Worm (Caenorhabditis elegans) whole organism, L3 larva: ENCODE data around the gene ztf-13.
A peak's percentile ranks its signal among the peaks of the same experiment; 100 is the strongest.

Experiments used
- R02D3.7 ChIP-seq: fragments of 150-350 bp; optimal IDR thresholded peaks from 2 replicates; lab custom pipeline; 2014; ENCODE audit warnings: missing biosample characterization, missing genetic modification characterization
- ceh-16 ChIP-seq: sonication (generic microtip); optimal IDR thresholded peaks from 2 replicates; lab custom pipeline; 2017; ENCODE audit warnings: missing biosample characterization, missing genetic modification characterization
- ceh-82 ChIP-seq: fragments of 150-350 bp; optimal IDR thresholded peaks from 2 replicates; lab custom pipeline; 2014; ENCODE audit warnings: missing biosample characterization, missing genetic modification characterization
- fos-1 ChIP-seq: fragments of 150-350 bp; optimal IDR thresholded peaks from 2 replicates; lab custom pipeline; 2014; ENCODE audit warnings: missing biosample characterization, missing genetic modification characterization
- mdl-1 ChIP-seq: fragments of 150-350 bp; optimal IDR thresholded peaks from 2 replicates; lab custom pipeline; 2014; ENCODE audit warnings: missing biosample characterization, missing genetic modification characterization
- nhr-23 ChIP-seq: fragments of 150-350 bp; optimal IDR thresholded peaks from 2 replicates; lab custom pipeline; 2014; ENCODE audit warnings: missing biosample characterization, missing genetic modification reagents, missing genetic modification characterization
- nhr-237 ChIP-seq: fragments of 150-350 bp; optimal IDR thresholded peaks from 2 replicates; lab custom pipeline; 2014; ENCODE audit warnings: missing biosample characterization, missing genetic modification characterization
- nhr-28 ChIP-seq: fragments of 150-350 bp; optimal IDR thresholded peaks from 2 replicates; lab custom pipeline; 2014; ENCODE audit warnings: missing biosample characterization, missing genetic modification characterization
- nhr-76 ChIP-seq: fragments of 150-350 bp; sonication (generic microtip); optimal IDR thresholded peaks from 5 replicates; lab custom pipeline; 2014; ENCODE audit warnings: missing biosample characterization, missing genetic modification characterization
- nhr-77 ChIP-seq: fragments of 150-350 bp; optimal IDR thresholded peaks from 2 replicates; lab custom pipeline; 2014; ENCODE audit warnings: missing biosample characterization, missing genetic modification characterization
- pha-4 ChIP-seq: fragments of 150-350 bp; optimal IDR thresholded peaks from 2 replicates; lab custom pipeline; 2014; ENCODE audit warnings: missing biosample characterization, missing genetic modification reagents, missing genetic modification characterization
- sea-2 ChIP-seq: fragments of 150-350 bp; sonication (generic microtip); optimal IDR thresholded peaks from 4 replicates; lab custom pipeline; 2014; ENCODE audit warnings: missing biosample characterization, missing genetic modification reagents, missing genetic modification characterization
- snpc-4 ChIP-seq: fragments of 150-350 bp; optimal IDR thresholded peaks from 2 replicates; lab custom pipeline; 2014; ENCODE audit warnings: missing biosample characterization, missing genetic modification characterization

ce11 chrX:3101562-3101961 is 413 bp downstream of the ztf-13 start:
- TF ChIP-seq nhr-28 (tag; lab: Kevin White, UChicago), result no peak
- no peak for TF ChIP-seq nhr-237 (tag; lab: Kevin White, UChicago)
- TF ChIP-seq pha-4 (tag; lab: Kevin White, UChicago), result peak; percentile 66
- no peak for TF ChIP-seq snpc-4
- no peak for TF ChIP-seq ceh-16 (tag; lab: Kevin White, UChicago)
- no peak for TF ChIP-seq nhr-77 (tag; lab: Kevin White, UChicago)
- no peak for TF ChIP-seq R02D3.7 (tag; lab: Kevin White, UChicago)
- no peak for TF ChIP-seq sea-2
- no peak for TF ChIP-seq fos-1 (tag; lab: Kevin White, UChicago)
- no peak for TF ChIP-seq ceh-82 (tag; lab: Kevin White, UChicago)
- TF ChIP-seq nhr-76 (tag; lab: Kevin White, UChicago), result no peak
- no peak for TF ChIP-seq nhr-23 (tag; lab: Kevin White, UChicago)
- TF ChIP-seq mdl-1 (tag; lab: Kevin White, UChicago), result no peak
